In the genomic region with DNA sequence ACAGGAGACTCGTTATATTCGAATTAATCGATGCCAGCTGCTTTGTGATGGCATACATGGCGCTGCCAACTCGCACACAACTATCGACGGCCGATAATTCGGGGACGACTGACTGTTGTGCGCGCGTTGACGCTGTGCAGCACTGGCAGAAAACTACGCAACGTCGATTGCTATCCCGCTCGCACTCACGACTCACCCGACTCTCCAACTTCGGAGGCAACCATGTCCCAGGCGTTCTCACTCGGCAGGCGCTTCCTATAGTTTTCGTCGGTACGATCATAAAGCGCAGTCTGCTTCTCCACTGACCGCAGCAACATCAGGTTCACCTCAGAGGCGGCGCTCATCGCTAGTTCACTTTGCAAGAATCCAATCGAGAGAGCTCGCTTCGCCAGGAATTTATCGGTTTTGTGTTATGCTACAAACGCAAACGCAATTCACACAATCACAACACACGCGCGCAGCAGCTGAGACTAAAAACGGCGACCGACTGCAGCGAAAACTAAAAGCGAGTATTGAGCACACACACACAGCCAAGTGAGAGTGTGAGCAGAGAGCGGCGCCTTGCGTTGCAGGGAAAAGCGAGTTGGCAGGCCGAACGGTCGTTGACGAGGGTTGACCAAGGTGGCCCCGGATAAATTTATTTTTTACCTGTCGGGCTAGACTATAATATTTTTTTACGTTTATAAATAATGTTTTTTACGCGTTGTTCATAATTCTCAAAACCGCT, we compare ENCODE assay signal across 6 fruit fly cellular contexts.
TF ChIP-seq lines count a peak whose summit lies in the region.

stwl (minus strand) TSS at position 521 of the 727 bp plus-strand sequence.

- peak; percentile 37 to 65 for TF ChIP-seq CTCF in S2 (optimal IDR thresholded peaks at IDR 0.05; lab: Kevin White, UChicago)
- TF ChIP-seq CTCF in whole organism, embryonic (GFP tag; optimal IDR thresholded peaks at IDR 0.05; lab: Kevin White, UChicago), result no peak

TF ChIP-seq in whole organism, adult, 20 proteins besides CTCF, POLR2A, EP300 and RAD21 (continues in another document):
- TF ChIP-seq CG7045 (GFP tag; optimal IDR thresholded peaks at IDR 0.05; lab: Kevin White, UChicago) (peak; percentile 24), CG7101 (tag; optimal IDR thresholded peaks at IDR 0.05; lab: Kevin White, UChicago) (peak; percentile 40), CG5204 (GFP tag; optimal IDR thresholded peaks at IDR 0.05; lab: Kevin White, UChicago) (peak; percentile 53), cnc (optimal IDR thresholded peaks at IDR 0.05; lab: Kevin White, UChicago) (no peak), CG11617 (GFP tag; optimal IDR thresholded peaks at IDR 0.05; lab: Kevin White, UChicago) (no peak), pad (GFP tag; optimal IDR thresholded peaks at IDR 0.05; lab: Kevin White, UChicago) (peak; percentile 29), Hr96 (GFP tag; optimal IDR thresholded peaks at IDR 0.05; lab: Kevin White, UChicago) (peak; percentile 70), ovo (GFP tag; optimal IDR thresholded peaks at IDR 0.05; lab: Kevin White, UChicago) (peak; percentile 11), Crg-1 (GFP tag; optimal IDR thresholded peaks at IDR 0.05; lab: Kevin White, UChicago) (peak; percentile 23), Clk (GFP tag; optimal IDR thresholded peaks at IDR 0.05; lab: Kevin White, UChicago) (no peak), CG1620 (GFP tag; optimal IDR thresholded peaks at IDR 0.05; lab: Kevin White, UChicago) (peak; percentile 65), CG14711 (tag; optimal IDR thresholded peaks at IDR 0.05; lab: Kevin White, UChicago) (peak; percentile 50), CG33017 (tag; optimal IDR thresholded peaks at IDR 0.05; lab: Kevin White, UChicago) (no peak), cic (GFP tag; optimal IDR thresholded peaks at IDR 0.05; lab: Kevin White, UChicago) (peak; percentile 42), CG12768 (GFP tag; optimal IDR thresholded peaks at IDR 0.05; lab: Kevin White, UChicago) (no peak), tj (GFP tag; optimal IDR thresholded peaks at IDR 0.05; lab: Kevin White, UChicago) (no peak)

TF ChIP-seq in whole organism, embryonic, 481 proteins besides CTCF, POLR2A, EP300 and RAD21 (continues in another document):
- TF ChIP-seq CG17328 (GFP tag; IDR thresholded peaks at IDR 0.05; lab: Robert Waterston, UW) (peak; percentile 46), prd (optimal IDR thresholded peaks at IDR 0.05; lab: Kevin White, UChicago) (no peak), prd (GFP tag; IDR thresholded peaks at IDR 0.05; lab: Robert Waterston, UW) (peak; percentile 58), vnd (GFP tag; IDR thresholded peaks at IDR 0.05; lab: Robert Waterston, UW; ENCODE audit: partially characterized antibody) (peak; percentile 70), D19B (GFP tag; optimal IDR thresholded peaks at IDR 0.05; lab: Kevin White, UChicago) (no peak), CG10267 (tag; optimal IDR thresholded peaks at IDR 0.05; lab: Kevin White, UChicago) (peak; percentile 90), ewg (GFP tag; optimal IDR thresholded peaks at IDR 0.05; lab: Kevin White, UChicago) (peak; percentile 51), Dip3 (GFP tag; optimal IDR thresholded peaks at IDR 0.05; lab: Kevin White, UChicago) (peak; percentile 54), crol (GFP tag; IDR thresholded peaks at IDR 0.05; lab: Robert Waterston, UW) (no peak), dysf (GFP tag; IDR thresholded peaks at IDR 0.05; lab: Robert Waterston, UW) (peak; percentile 32; the same call in 1 of the 3 replicates), HmgZ (tag; optimal IDR thresholded peaks at IDR 0.05; lab: Kevin White, UChicago) (peak; percentile 18), Atf-2 (GFP tag; optimal IDR thresholded peaks at IDR 0.05; lab: Kevin White, UChicago) (no peak), CG15479 (GFP tag; optimal IDR thresholded peaks at IDR 0.05; lab: Kevin White, UChicago) (peak; percentile 94), dmrt99B (tag; optimal IDR thresholded peaks at IDR 0.05; lab: Kevin White, UChicago) (peak; percentile 0), CG7745 (tag; optimal IDR thresholded peaks at IDR 0.05; lab: Kevin White, UChicago) (no peak), bcd (GFP tag; optimal IDR thresholded peaks at IDR 0.05; lab: Kevin White, UChicago) (peak; percentile 41)

TF ChIP-seq in whole organism, prepupa, 60 proteins besides CTCF, POLR2A, EP300 and RAD21 (continues in another document):
- TF ChIP-seq Gug (GFP tag; IDR thresholded peaks at IDR 0.05; lab: Robert Waterston, UW) (peak; percentile 47; the same call in 1 of the 2 replicates), CG10631 (GFP tag; optimal IDR thresholded peaks at IDR 0.05; lab: Kevin White, UChicago) (peak; percentile 45), Smox (GFP tag; optimal IDR thresholded peaks at IDR 0.05; lab: Kevin White, UChicago) (peak; percentile 19), lz (GFP tag; optimal IDR thresholded peaks at IDR 0.05; lab: Kevin White, UChicago) (peak; percentile 43), pdm3 (GFP tag; optimal IDR thresholded peaks at IDR 0.05; lab: Kevin White, UChicago) (peak; percentile 40), CG32006 (GFP tag; optimal IDR thresholded peaks at IDR 0.05; lab: Kevin White, UChicago) (no peak), Eip78C (GFP tag; lab: Kevin White, UChicago) (peak; percentile 71), svp (GFP tag; lab: Kevin White, UChicago) (peak; percentile 61), CG8632 (GFP tag; optimal IDR thresholded peaks at IDR 0.05; lab: Kevin White, UChicago) (no peak), CG3032 (tag; optimal IDR thresholded peaks at IDR 0.05; lab: Kevin White, UChicago) (peak; percentile 16), Hr39 (GFP tag; optimal IDR thresholded peaks at IDR 0.05; lab: Kevin White, UChicago) (peak; percentile 64), dsx (GFP tag; optimal IDR thresholded peaks at IDR 0.05; lab: Kevin White, UChicago; ENCODE audit: poor library complexity, severe bottlenecking) (no peak), Hr38 (GFP tag; optimal IDR thresholded peaks at IDR 0.05; lab: Kevin White, UChicago) (peak; percentile 18), Sox15 (GFP tag; optimal IDR thresholded peaks at IDR 0.05; lab: Kevin White, UChicago) (peak; percentile 6), CG6163 (GFP tag; IDR thresholded peaks at IDR 0.05; lab: Robert Waterston, UW) (peak; percentile 67), topi (GFP tag; optimal IDR thresholded peaks at IDR 0.05; lab: Kevin White, UChicago) (peak; percentile 13), acj6 (GFP tag; optimal IDR thresholded peaks at IDR 0.05; lab: Kevin White, UChicago) (peak; percentile 36)

TF ChIP-seq in whole organism, pupa, 21 proteins besides CTCF, POLR2A, EP300 and RAD21:
- TF ChIP-seq CG34367 (tag; optimal IDR thresholded peaks at IDR 0.05; lab: Kevin White, UChicago) (no peak), Snoo (tag; optimal IDR thresholded peaks at IDR 0.05; lab: Kevin White, UChicago) (no peak), CG9948 (tag; optimal IDR thresholded peaks at IDR 0.05; lab: Kevin White, UChicago) (peak; percentile 16), CG4496 (GFP tag; IDR thresholded peaks at IDR 0.05; lab: Robert Waterston, UW) (peak; percentile 50; the same call in 2 of the 3 replicates), D1 (tag; optimal IDR thresholded peaks at IDR 0.05; lab: Kevin White, UChicago) (peak; percentile 78), Pif1B (GFP tag; optimal IDR thresholded peaks at IDR 0.05; lab: Kevin White, UChicago) (no peak), CG10348 (GFP tag; IDR thresholded peaks at IDR 0.05; lab: Robert Waterston, UW) (no peak; the same call in 1 of the 2 replicates), CG8159 (tag; optimal IDR thresholded peaks at IDR 0.05; lab: Kevin White, UChicago) (peak; percentile 2), fd96Ca (GFP tag; IDR thresholded peaks at IDR 0.05; lab: Robert Waterston, UW) (0 out of 3 replicates have a peak, but pooled peaks have one; percentile 6), rn (GFP tag; IDR thresholded peaks at IDR 0.05; lab: Robert Waterston, UW) (peak; percentile 51; the same call in 1 of the 2 replicates)

TF ChIP-seq in whole organism, wandering third instar larva, 38 proteins besides CTCF, POLR2A, EP300 and RAD21:
- peak; percentile 51 for TF ChIP-seq fru (GFP tag; optimal IDR thresholded peaks at IDR 0.05; lab: Kevin White, UChicago)
- no peak for TF ChIP-seq woc (GFP tag; optimal IDR thresholded peaks at IDR 0.05; lab: Kevin White, UChicago)
- TF ChIP-seq Hnf4 (GFP tag; optimal IDR thresholded peaks at IDR 0.05; lab: Kevin White, UChicago), result peak; percentile 66
- TF ChIP-seq ey (GFP tag; optimal IDR thresholded peaks at IDR 0.05; lab: Kevin White, UChicago), result peak; percentile 41
- no peak for TF ChIP-seq Rel (GFP tag; optimal IDR thresholded peaks at IDR 0.05; lab: Kevin White, UChicago)
- peak; percentile 3 for TF ChIP-seq Rel (tag; optimal IDR thresholded peaks at IDR 0.05; lab: Kevin White, UChicago)
- no peak for TF ChIP-seq CrebA (GFP tag; optimal IDR thresholded peaks at IDR 0.05; lab: Kevin White, UChicago; ENCODE audit: borderline replicate concordance)
- peak; percentile 50 for TF ChIP-seq Jra (GFP tag; optimal IDR thresholded peaks at IDR 0.05; lab: Kevin White, UChicago)
- no peak for TF ChIP-seq GATAd (GFP tag; optimal IDR thresholded peaks at IDR 0.05; lab: Kevin White, UChicago)
- TF ChIP-seq br (GFP tag; optimal IDR thresholded peaks at IDR 0.05; lab: Kevin White, UChicago), result peak; percentile 31
- no peak for TF ChIP-seq CG32264 (GFP tag; optimal IDR thresholded peaks at IDR 0.05; lab: Kevin White, UChicago)
- peak; percentile 5 for TF ChIP-seq sv (GFP tag; optimal IDR thresholded peaks at IDR 0.05; lab: Kevin White, UChicago)
- TF ChIP-seq foxo (GFP tag; optimal IDR thresholded peaks at IDR 0.05; lab: Kevin White, UChicago), result peak in 1 of 2 experiments; percentile 66
- no peak for TF ChIP-seq dmrt93B (GFP tag; optimal IDR thresholded peaks at IDR 0.05; lab: Kevin White, UChicago)
- peak; percentile 44 for TF ChIP-seq HLH106 (tag; optimal IDR thresholded peaks at IDR 0.05; lab: Kevin White, UChicago)
- no peak for TF ChIP-seq brk (GFP tag; optimal IDR thresholded peaks at IDR 0.05; lab: Kevin White, UChicago)
- peak in 1 of 2 experiments; percentile 35 for TF ChIP-seq dl (GFP tag; optimal IDR thresholded peaks at IDR 0.05; lab: Kevin White, UChicago; ENCODE audit: insufficient read depth in 1 of 2, partially characterized antibody in 2 of 2)
- TF ChIP-seq Hr83 (GFP tag; optimal IDR thresholded peaks at IDR 0.05; lab: Kevin White, UChicago; ENCODE audit: poor library complexity, severe bottlenecking), result peak; percentile 94
- TF ChIP-seq h (GFP tag; optimal IDR thresholded peaks at IDR 0.05; lab: Kevin White, UChicago), result peak; percentile 58
- peak; percentile 37 for TF ChIP-seq OdsH (GFP tag; optimal IDR thresholded peaks at IDR 0.05; lab: Kevin White, UChicago)
- TF ChIP-seq rgr (GFP tag; optimal IDR thresholded peaks at IDR 0.05; lab: Kevin White, UChicago), result peak; percentile 55
- peak; percentile 60 for TF ChIP-seq jim (GFP tag; optimal IDR thresholded peaks at IDR 0.05; lab: Kevin White, UChicago)
